Fruit fly (Drosophila melanogaster): ENCODE measurements around the gene Vha100-1.

- TF ChIP-seq CG13894 (tag; optimal IDR thresholded peaks at IDR 0.05) = no peak
- no peak for TF ChIP-seq Optix (GFP tag; IDR thresholded peaks at IDR 0.05)
- TF ChIP-seq CG13424 (tag; optimal IDR thresholded peaks at IDR 0.05) = no peak
- no peak for TF ChIP-seq chif (GFP tag; optimal IDR thresholded peaks at IDR 0.05)
- no peak for TF ChIP-seq lola (GFP tag; optimal IDR thresholded peaks at IDR 0.05)
- TF ChIP-seq twi (tag; optimal IDR thresholded peaks at IDR 0.05) = no peak
- no peak for TF ChIP-seq CG11696 (GFP tag; IDR thresholded peaks at IDR 0.05)
- TF ChIP-seq pum (GFP tag; optimal IDR thresholded peaks at IDR 0.05) = no peak
Measured at dm6 chr3R:29103227-29103626, 27.8 kb upstream of the Vha100-1 start.
